Fruit fly (Drosophila melanogaster) S2 (cell line): ENCODE data around the gene Poxm.

ENCODE experiments used
- CG8478 ChIP-seq: fragments of >200 bp; optimal IDR thresholded peaks from 2 replicates; lab custom pipeline; 2018
- CTCF ChIP-seq, 2 experiments: fragments of >200 bp; optimal IDR thresholded peaks; 2 replicates each; lab custom pipeline; 2018

The Poxm gene

dm6 chr3R:8347835-8348234 is 14.2 kb upstream of the Poxm start:
- no peak for TF ChIP-seq CTCF (optimal IDR thresholded peaks at IDR 0.05; lab: Kevin White, UChicago)
- no peak for TF ChIP-seq CG8478 (lab: Kevin White, UChicago)

dm6 chr3R:8347279-8347678 is 13.7 kb upstream of the Poxm start, which contains the start of gene CG7352:
Gene CG7352, plus strand, starts transcription at chr3R:8347579.
- TF ChIP-seq CG8478 (lab: Kevin White, UChicago) (no peak), CTCF (optimal IDR thresholded peaks at IDR 0.05; lab: Kevin White, UChicago) (no peak)

DNA sequence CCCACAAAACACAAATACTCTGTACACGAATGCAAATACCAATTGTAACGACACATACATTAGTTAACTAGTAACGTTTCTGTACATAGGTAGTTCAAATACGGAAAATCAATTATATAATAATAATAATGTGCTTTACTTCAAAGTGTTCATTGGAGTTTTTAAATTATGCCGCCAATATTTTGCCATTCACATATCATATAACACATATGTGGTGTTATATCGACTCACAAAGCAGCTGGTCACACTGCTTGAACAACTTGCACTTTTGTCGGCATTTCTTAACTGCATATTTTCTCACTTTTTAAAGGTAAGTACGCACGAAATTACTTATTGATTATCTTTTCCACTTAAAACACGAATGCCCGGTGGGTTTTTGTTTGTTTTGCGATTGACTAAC is 10.6 kb upstream of the Poxm start, which contains the start of gene DppIII:
TSS of gene DppIII (plus strand) at position 227 of the 400 bp plus-strand sequence.
- TF ChIP-seq CG8478 (lab: Kevin White, UChicago) (no peak), CTCF (optimal IDR thresholded peaks at IDR 0.05; lab: Kevin White, UChicago) (no peak)

DNA sequence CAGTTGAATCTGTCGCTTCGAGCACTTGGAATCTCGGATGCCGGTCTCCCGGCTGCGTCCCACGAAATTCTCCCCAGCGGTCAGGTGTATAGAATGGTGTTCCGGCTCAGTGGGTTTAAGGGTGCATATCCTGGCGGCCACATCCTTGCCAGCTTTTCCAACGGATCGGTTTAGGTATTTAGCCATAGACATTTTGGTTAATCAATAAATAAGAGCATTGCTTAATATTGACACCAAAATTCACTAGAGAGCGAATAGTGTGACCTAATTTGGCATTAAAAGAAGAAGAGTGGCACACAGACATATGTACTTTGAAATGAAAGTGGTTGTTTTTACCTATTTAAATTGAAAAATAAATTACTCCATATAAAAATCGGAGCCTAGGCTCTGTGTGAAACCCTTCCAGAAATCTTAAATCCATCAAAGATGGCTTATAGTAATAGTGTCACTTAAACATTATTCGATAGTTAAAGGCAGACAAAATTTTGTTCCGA is 9.7 kb upstream of the Poxm start, which contains the start of the genes PNKP and COX7AL:
TSS of gene PNKP (minus strand) at position 266 of the 494 bp plus-strand sequence.
TSS of gene COX7AL (plus strand) at position 419 of the 494 bp plus-strand sequence.
- TF ChIP-seq CG8478 (lab: Kevin White, UChicago): no peak
- TF ChIP-seq CTCF (optimal IDR thresholded peaks at IDR 0.05; lab: Kevin White, UChicago): no peak

DNA sequence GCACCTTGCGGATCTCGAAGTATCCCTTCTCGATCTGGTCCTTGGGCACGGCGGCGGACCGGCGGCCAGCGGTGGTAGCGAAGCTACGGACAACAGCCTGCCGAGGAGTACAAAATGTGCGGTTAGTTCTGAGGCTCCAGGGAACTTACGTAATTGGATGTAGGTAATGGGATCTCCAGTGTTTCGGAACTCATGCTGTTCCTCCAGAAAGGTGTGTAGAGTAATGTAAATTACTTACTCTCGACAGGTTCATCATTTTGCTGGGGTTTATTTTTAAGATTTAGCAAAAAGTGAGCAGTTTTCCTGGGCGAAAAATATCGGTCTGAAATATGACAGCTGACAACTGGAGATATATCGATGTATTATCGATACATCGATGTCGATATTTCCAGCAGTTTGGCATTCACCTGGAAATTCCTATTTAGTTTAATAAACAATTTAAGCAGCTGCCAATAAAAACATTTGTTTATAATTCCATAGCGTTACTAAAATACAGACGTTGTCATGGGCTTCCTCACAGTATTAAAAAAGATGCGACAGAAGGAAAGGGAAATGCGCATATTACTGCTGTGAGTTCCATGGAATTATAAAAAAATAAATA is 7.2 kb upstream of the Poxm start, which contains the start of the genes COX7A and Arl2:
TSS of gene COX7A (minus strand) at position 369 of the 601 bp plus-strand sequence.
TSS of gene Arl2 (plus strand) at position 426 of the 601 bp plus-strand sequence.
- TF ChIP-seq CG8478 (lab: Kevin White, UChicago) (no peak), CTCF (optimal IDR thresholded peaks at IDR 0.05; lab: Kevin White, UChicago) (peak in 1 of 2 experiments; percentile 16)

DNA sequence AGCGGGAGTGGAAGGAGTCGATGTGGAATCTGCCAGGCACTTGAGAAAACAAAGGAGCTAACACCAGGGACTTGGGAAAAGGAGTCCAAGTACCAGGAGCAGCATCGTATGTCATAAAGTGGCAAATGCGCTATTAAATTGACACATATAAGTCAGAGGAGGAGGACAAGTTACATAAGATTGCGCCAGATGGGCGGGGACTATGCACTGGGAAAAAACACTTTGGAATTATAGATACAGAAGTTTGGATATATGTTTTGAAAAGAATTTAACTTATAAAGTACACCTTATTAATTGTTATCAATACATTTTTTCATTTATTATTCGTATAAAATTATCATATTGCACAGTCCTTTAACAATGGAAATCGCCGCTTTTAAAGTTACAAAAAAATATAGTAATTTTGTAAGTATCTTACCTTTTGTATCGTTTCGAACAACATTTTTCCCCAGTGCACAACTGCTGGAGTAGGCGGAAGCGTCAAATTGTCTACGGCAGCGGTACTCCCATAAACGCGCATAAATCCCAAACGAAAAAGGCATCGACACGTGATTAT is 2.5 kb upstream of the Poxm start:
- TF ChIP-seq CG8478 (lab: Kevin White, UChicago) (no peak), CTCF (optimal IDR thresholded peaks at IDR 0.05; lab: Kevin White, UChicago) (no peak)

DNA sequence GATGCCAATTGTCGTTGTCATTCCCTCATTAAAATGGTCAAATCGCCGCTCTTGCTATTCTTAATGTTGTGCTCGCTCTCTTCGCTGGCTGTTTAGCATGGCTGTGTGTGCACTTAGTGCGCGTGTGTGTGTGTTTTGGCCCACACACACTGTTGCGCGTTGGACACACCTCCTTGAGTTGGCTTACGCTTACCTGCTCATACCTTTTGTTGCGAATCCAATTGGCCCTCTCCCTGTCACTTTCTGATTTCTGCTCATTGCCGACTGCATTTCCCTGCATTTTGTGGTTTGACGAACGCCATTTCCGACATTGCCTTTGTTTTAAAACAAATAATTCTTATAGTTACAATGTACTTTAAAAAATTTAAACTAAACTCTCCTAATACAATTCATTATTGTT is 1.4 kb upstream of the Poxm start:
- no peak for TF ChIP-seq CG8478 (lab: Kevin White, UChicago)
- TF ChIP-seq CTCF (optimal IDR thresholded peaks at IDR 0.05; lab: Kevin White, UChicago): no peak

- TF ChIP-seq CTCF (optimal IDR thresholded peaks at IDR 0.05; lab: Kevin White, UChicago) (no peak), CG8478 (lab: Kevin White, UChicago) (no peak)
Observed at dm6 chr3R:8334471-8334783, 835 bp upstream of the Poxm start.

DNA sequence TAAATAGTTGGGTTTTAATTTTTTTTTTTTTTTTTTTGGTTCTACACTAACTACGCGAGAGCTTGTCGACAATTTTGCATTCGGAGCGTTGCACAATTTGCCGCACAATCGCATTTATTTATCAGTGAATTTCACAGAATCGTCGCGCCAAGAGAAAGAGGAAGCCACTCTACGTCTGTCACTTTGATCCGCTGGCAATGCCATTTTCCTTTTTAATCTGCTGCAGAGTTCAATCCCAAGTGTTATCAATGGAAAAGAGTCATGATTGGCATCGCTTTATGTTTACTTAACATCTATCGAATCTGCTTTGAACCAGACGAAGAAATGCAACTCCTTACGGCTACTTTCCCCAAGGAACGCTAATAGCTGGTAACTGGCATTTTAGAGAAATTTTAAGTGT is 4.0 kb downstream of the Poxm start:
- TF ChIP-seq CG8478 (lab: Kevin White, UChicago): no peak
- no peak for TF ChIP-seq CTCF (optimal IDR thresholded peaks at IDR 0.05; lab: Kevin White, UChicago)

dm6 chr3R:8327967-8328789 is 5.4 kb downstream of the Poxm start:
- TF ChIP-seq CG8478 (lab: Kevin White, UChicago): no peak
- no peak for TF ChIP-seq CTCF (optimal IDR thresholded peaks at IDR 0.05; lab: Kevin White, UChicago)

DNA sequence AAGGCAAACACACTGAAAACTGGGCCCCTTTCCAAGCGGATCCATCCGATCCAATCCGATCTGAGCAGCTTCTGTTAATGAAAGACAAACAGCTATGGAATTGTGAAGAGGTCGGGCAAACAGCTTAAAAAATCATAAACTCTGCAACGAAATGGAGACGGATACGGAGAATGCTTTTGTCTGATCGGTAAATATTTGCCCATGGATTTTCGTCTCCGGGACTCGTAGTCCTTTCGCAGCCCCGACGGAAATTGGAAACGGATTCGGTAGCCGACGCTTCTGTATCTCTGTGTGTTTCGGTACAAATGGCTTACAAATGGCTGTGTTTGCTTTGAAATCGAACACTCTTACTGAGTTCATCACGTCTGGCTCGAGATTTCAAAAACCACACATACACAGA is 6.7 kb downstream of the Poxm start:
- TF ChIP-seq CTCF (optimal IDR thresholded peaks at IDR 0.05; lab: Kevin White, UChicago) (no peak), CG8478 (lab: Kevin White, UChicago) (no peak)

DNA sequence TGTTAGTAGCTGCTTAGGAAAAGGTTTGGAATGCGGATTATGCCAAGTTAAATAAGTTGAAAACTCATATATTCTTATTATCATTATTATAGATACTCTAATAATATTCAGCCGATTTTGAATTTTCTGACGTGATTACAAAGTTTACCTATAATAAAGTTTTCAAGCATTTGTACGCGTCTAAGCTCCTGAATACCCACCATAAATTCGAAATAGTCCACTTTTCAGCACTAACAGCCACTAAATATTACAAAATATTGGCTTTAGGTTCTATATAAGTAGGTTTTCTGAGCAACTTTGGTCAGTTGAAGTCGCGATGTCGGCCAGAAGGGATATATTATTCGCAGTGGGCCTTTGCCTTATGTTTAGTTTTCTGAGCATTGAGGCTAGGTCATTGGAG is 9.6 kb downstream of the Poxm start, which contains the start of gene CG7443:
TSS of gene CG7443 (plus strand) at position 301 of the 400 bp plus-strand sequence.
- no peak for TF ChIP-seq CTCF (optimal IDR thresholded peaks at IDR 0.05; lab: Kevin White, UChicago)

DNA sequence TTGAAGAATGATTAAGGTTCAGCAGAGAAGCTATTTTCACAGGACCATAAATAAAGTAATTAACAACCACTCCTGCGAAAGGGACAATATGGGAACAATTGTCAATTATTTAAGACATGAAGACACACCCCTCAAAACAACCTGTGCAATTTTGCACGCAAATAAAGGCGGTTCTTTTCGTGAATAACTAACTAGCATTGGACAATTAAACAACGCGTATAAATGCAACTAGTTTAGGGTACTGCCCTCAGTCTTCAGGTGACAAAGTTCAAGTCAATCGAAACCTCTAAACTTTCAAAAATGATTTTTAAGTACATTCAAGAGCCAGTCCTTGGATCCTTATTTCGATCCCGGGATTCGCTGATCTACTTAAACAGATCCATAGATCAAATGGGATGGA is 12.1 kb downstream of the Poxm start, which contains the start of gene Or85a:
TSS of gene Or85a (plus strand) at position 301 of the 400 bp plus-strand sequence.
- TF ChIP-seq CG8478 (lab: Kevin White, UChicago) (no peak), CTCF (optimal IDR thresholded peaks at IDR 0.05; lab: Kevin White, UChicago) (no peak)

DNA sequence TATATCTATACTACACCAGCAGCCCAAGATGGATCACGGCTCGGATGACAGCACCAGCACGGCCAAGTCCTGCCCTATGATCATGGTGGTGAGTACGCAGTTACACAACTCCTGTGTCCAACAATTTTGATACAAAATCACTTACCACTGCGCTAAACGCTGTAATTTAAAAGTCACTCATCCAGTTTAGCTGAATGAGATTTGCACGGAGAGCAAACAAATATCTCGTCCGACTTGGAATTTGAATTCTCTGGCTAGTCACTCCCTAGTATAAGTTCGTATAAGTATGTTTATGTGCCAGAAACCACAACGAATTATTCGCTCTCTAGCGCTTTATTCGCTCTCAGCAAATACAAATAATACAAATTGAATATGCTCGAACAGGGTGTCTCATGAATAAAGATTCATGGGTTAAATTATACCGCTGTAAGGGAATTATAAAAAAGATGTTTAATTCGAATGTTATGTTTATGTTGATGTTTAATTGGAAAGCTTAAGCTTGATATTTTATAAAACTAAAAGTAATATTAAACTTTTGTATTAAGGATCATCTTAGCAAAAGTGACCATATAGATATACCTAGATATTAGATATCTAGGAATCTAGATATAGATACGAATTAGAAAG is 15.8 kb downstream of the Poxm start:
- TF ChIP-seq CTCF (optimal IDR thresholded peaks at IDR 0.05; lab: Kevin White, UChicago) (no peak), CG8478 (lab: Kevin White, UChicago) (no peak)
